Worm (Caenorhabditis elegans): ENCODE results near the gene F14F8.9.

Gene F14F8.9

ce11 chrV:16622754-16623261 is 45.6 kb downstream of the F14F8.9 start, which contains the start of gene Y70C5A.2:
Gene Y70C5A.2, minus strand, starts transcription at chrV:16623211.
- no peak for TF ChIP-seq mep-1 (tag; optimal IDR thresholded peaks at IDR 0.05)

ce11 chrV:16621894-16622293 is 46.5 kb downstream of the F14F8.9 start:
- TF ChIP-seq mls-2 (tag; optimal IDR thresholded peaks at IDR 0.05) (peak; percentile 14), blmp-1 (tag; optimal IDR thresholded peaks at IDR 0.05) (no peak), ztf-11 (tag; optimal IDR thresholded peaks at IDR 0.05) (no peak), ceh-83 (GFP tag; optimal IDR thresholded peaks at IDR 0.05) (no peak), ceh-39 (tag; optimal IDR thresholded peaks at IDR 0.05) (no peak), unc-120 (tag; optimal IDR thresholded peaks at IDR 0.05; ENCODE audit: poor library complexity, severe bottlenecking) (no peak), M03D4.4 (tag; optimal IDR thresholded peaks at IDR 0.05) (peak; percentile 66), sptf-1 (tag; optimal IDR thresholded peaks at IDR 0.05) (peak; percentile 75), ham-2 (GFP tag; optimal IDR thresholded peaks at IDR 0.05) (no peak), sem-2 (GFP tag; optimal IDR thresholded peaks at IDR 0.05) (peak; percentile 36), drap-1 (GFP tag; optimal IDR thresholded peaks at IDR 0.05) (peak; percentile 47), elt-3 (tag; optimal IDR thresholded peaks at IDR 0.05) (no peak), nhr-237 (tag; optimal IDR thresholded peaks at IDR 0.05) (no peak), ceh-43 (GFP tag; optimal IDR thresholded peaks at IDR 0.05) (no peak), flh-1 (GFP tag; optimal IDR thresholded peaks at IDR 0.05) (peak; percentile 17), lin-32 (GFP tag; optimal IDR thresholded peaks at IDR 0.05) (no peak), tbx-8 (GFP tag; optimal IDR thresholded peaks at IDR 0.05) (no peak), cnd-1 (tag; optimal IDR thresholded peaks at IDR 0.05) (peak; percentile 51), zip-8 (tag; optimal IDR thresholded peaks at IDR 0.05) (no peak), nhr-12 (tag; optimal IDR thresholded peaks at IDR 0.05) (no peak), pha-4 (tag; optimal IDR thresholded peaks at IDR 0.05) (no peak), hlh-1 (tag; optimal IDR thresholded peaks at IDR 0.05) (peak; percentile 3), elt-1 (tag; optimal IDR thresholded peaks at IDR 0.05; ENCODE audit: borderline replicate concordance, insufficient read depth) (no peak), lin-13 (tag; optimal IDR thresholded peaks at IDR 0.05) (no peak)

- no peak for TF ChIP-seq pha-4 (tag; optimal IDR thresholded peaks at IDR 0.05)
- no peak for TF ChIP-seq tbx-8 (GFP tag; optimal IDR thresholded peaks at IDR 0.05)
- TF ChIP-seq sptf-1 (tag; optimal IDR thresholded peaks at IDR 0.05): no peak
- TF ChIP-seq ceh-83 (GFP tag; optimal IDR thresholded peaks at IDR 0.05): no peak
- TF ChIP-seq mab-5 (tag; optimal IDR thresholded peaks at IDR 0.05): no peak
- TF ChIP-seq ceh-39 (tag; optimal IDR thresholded peaks at IDR 0.05): no peak
- TF ChIP-seq ztf-11 (tag; optimal IDR thresholded peaks at IDR 0.05): no peak
- TF ChIP-seq elt-1 (tag; optimal IDR thresholded peaks at IDR 0.05; ENCODE audit: borderline replicate concordance, insufficient read depth): no peak
- TF ChIP-seq mep-1 (tag; optimal IDR thresholded peaks at IDR 0.05): no peak
- TF ChIP-seq nhr-237 (tag; optimal IDR thresholded peaks at IDR 0.05): no peak
- no peak for TF ChIP-seq ces-1 (GFP tag; optimal IDR thresholded peaks at IDR 0.05)
- no peak for TF ChIP-seq nhr-76 (tag; optimal IDR thresholded peaks at IDR 0.05)
- TF ChIP-seq M03D4.4 (tag; optimal IDR thresholded peaks at IDR 0.05): no peak
Measured at ce11 chrV:16620874-16621273, 47.5 kb downstream of the F14F8.9 start, which contains the start of gene Y70C5A.3. Gene Y70C5A.3, minus strand, starts transcription at chrV:16620923.
